Worm (Caenorhabditis elegans): ENCODE data around the gene F48F7.6.
"Not testable (repeated sequence)": the region's sequence is repeated elsewhere in the genome, so short reads cannot be mapped to it uniquely, and the experiment has no call there.

F48F7.6 gene

ce11 chrX:13929534-13929933 is 48.1 kb upstream of the F48F7.6 start, which contains the start of gene meg-1:
meg-1 (minus strand) TSS chrX:13929634.
- TF ChIP-seq madf-8 (GFP tag; conservative IDR thresholded peaks at IDR 0.05) (peak; percentile 28; the same call in 1 of the 2 replicates), madf-6 (GFP tag; IDR thresholded peaks at IDR 0.05) (peak; percentile 41), dpl-1 (GFP tag; optimal IDR thresholded peaks at IDR 0.05) (peak; percentile 6), madf-3 (GFP tag; IDR thresholded peaks at IDR 0.05) (no peak), efl-1 (GFP tag; optimal IDR thresholded peaks at IDR 0.05) (peak; percentile 67)

- TF ChIP-seq ama-1 (optimal IDR thresholded peaks at IDR 0.05) (no peak), ama-1 (GFP tag; optimal IDR thresholded peaks at IDR 0.05) (no peak), akir-1 (GFP tag; optimal IDR thresholded peaks at IDR 0.05) (no peak), madf-6 (GFP tag; IDR thresholded peaks at IDR 0.05) (no peak), pha-4 (tag; optimal IDR thresholded peaks at IDR 0.05) (no peak), let-526 (GFP tag; IDR thresholded peaks at IDR 0.05) (no peak), aptf-3 (GFP tag; IDR thresholded peaks at IDR 0.05) (no peak), hmg-1.2 (GFP tag; IDR thresholded peaks at IDR 0.05) (no peak), T26A5.8 (tag; optimal IDR thresholded peaks at IDR 0.05) (no peak), unc-62 (GFP tag; optimal IDR thresholded peaks at IDR 0.05) (no peak), mes-4 (tag; optimal IDR thresholded peaks at IDR 0.05) (no peak), ztf-26 (tag; optimal IDR thresholded peaks at IDR 0.05) (no peak), xnd-1 (tag; optimal IDR thresholded peaks at IDR 0.05) (no peak), rec-8 (tag; optimal IDR thresholded peaks at IDR 0.05) (no peak)
Observed at ce11 chrX:13934574-13934973, 43.1 kb upstream of the F48F7.6 start, which contains the start of gene elt-3. elt-3 (plus strand) TSS chrX:13934874.

ce11 chrX:13935615-13936014 is 42.0 kb upstream of the F48F7.6 start:
- TF ChIP-seq rpc-1 (optimal IDR thresholded peaks at IDR 0.05), result not testable (repeated sequence)
- peak; percentile 37 for TF ChIP-seq rpc-1 (tag; optimal IDR thresholded peaks at IDR 0.05)
- peak; percentile 12; the same call in 1 of the 2 replicates for TF ChIP-seq dox-1 (GFP tag; IDR thresholded peaks at IDR 0.05)
- TF ChIP-seq egrh-3 (GFP tag; IDR thresholded peaks at IDR 0.05), result peak; percentile 64; the same call in 1 of the 2 replicates
- TF ChIP-seq zfh-2 (GFP tag; conservative IDR thresholded peaks at IDR 0.05), result peak; percentile 45; the same call in 1 of the 2 replicates

- TF ChIP-seq madf-10 (tag; optimal IDR thresholded peaks at IDR 0.05) (no peak), nhr-27 (tag; optimal IDR thresholded peaks at IDR 0.05) (no peak), rec-8 (tag; optimal IDR thresholded peaks at IDR 0.05) (no peak), ztf-6 (GFP tag; IDR thresholded peaks at IDR 0.05) (no peak), ztf-26 (tag; optimal IDR thresholded peaks at IDR 0.05) (peak; percentile 32)
Observed at ce11 chrX:13936719-13937118, 40.9 kb upstream of the F48F7.6 start.

DNA sequence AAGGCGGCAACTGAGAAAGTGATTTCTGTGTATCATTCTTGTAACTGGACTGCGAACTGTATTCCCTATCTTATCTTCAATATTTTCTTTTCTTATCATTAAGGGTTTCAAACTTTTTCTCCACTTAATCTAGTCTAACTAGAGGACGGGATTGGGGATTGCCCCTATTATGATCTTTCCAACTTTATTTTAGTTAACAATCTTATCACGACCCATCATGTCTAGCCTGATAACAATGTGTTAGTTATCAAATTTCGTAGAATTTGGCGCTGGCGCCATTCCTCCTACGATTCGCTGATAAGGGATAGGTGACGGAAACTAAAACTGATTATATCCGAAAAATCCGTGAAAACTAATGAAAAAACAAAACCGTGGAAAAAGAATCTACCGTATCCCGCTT is 40.3 kb upstream of the F48F7.6 start:
- TF ChIP-seq ztf-18 (tag; optimal IDR thresholded peaks at IDR 0.05) (no peak), nhr-80 (tag; optimal IDR thresholded peaks at IDR 0.05) (peak; percentile 35)

ce11 chrX:13937910-13938309 is 39.7 kb upstream of the F48F7.6 start:
- TF ChIP-seq nhr-120 (GFP tag; IDR thresholded peaks at IDR 0.05), result no peak
- TF ChIP-seq snpc-1.3 (tag; optimal IDR thresholded peaks at IDR 0.05; ENCODE audit: insufficient read depth), result no peak
- TF ChIP-seq xnd-1 (tag; optimal IDR thresholded peaks at IDR 0.05), result no peak
- no peak for TF ChIP-seq zim-3 (tag; optimal IDR thresholded peaks at IDR 0.05)
- TF ChIP-seq lin-26 (GFP tag; IDR thresholded peaks at IDR 0.05), result no peak
- TF ChIP-seq tbx-9 (tag; optimal IDR thresholded peaks at IDR 0.05; ENCODE audit: borderline replicate concordance), result no peak
- TF ChIP-seq C17E4.6 (GFP tag; IDR thresholded peaks at IDR 0.05), result no peak
- TF ChIP-seq hsf-1 (GFP tag; IDR thresholded peaks at IDR 0.05), result no peak
- TF ChIP-seq rec-8 (tag; optimal IDR thresholded peaks at IDR 0.05), result no peak
- no peak for TF ChIP-seq unc-130 (GFP tag; optimal IDR thresholded peaks at IDR 0.05)
